Fruit fly (Drosophila melanogaster) whole organism, embryonic: ENCODE data around the gene dock.

ENCODE experiments used
- ATbp ChIP-seq: fragments of 200-800 bp; sonication (Bioruptor generic); optimal IDR thresholded peaks from 2 replicates; lab custom pipeline; 2017; ENCODE audit warnings: missing biosample characterization, mild to moderate bottlenecking, missing genetic modification characterization, missing genetic modification reagents
- Aef1 ChIP-seq: fragments of 200-800 bp; sonication (Bioruptor generic); IDR thresholded peaks from 3 replicates; pipeline ENCODE4 v1.3.6; 2022; ENCODE audit warnings: missing biosample characterization, missing genetic modification characterization
- Antp ChIP-seq: fragments of 200-800 bp; sonication (Bioruptor generic); optimal IDR thresholded peaks from 3 replicates; lab custom pipeline; 2016; ENCODE audit warnings: missing biosample characterization, missing genetic modification characterization
- Asciz ChIP-seq: fragments of 200-800 bp; sonication (Bioruptor generic); optimal IDR thresholded peaks from 2 replicates; lab custom pipeline; 2017; ENCODE audit warnings: missing biosample characterization, mild to moderate bottlenecking, missing genetic modification characterization, missing genetic modification reagents
- Atf3 ChIP-seq: fragments of 200-800 bp; sonication (Bioruptor generic); optimal IDR thresholded peaks from 3 replicates; lab custom pipeline; 2016; ENCODE audit warnings: missing biosample characterization, missing genetic modification characterization
- CG11247 ChIP-seq: fragments of 200-800 bp; sonication (Bioruptor generic); IDR thresholded peaks from 2 replicates; pipeline ENCODE4 v1.3.6; 2022; ENCODE audit warnings: missing biosample characterization, missing genetic modification characterization
- CG14050 ChIP-seq: fragments of 200-800 bp; sonication (Bioruptor generic); IDR thresholded peaks from 3 replicates; pipeline ENCODE4 v1.3.6; 2022; ENCODE audit warnings: missing biosample characterization, missing genetic modification characterization
- CG14667 ChIP-seq: fragments of 200-800 bp; sonication (Bioruptor generic); IDR thresholded peaks from 2 replicates; pipeline ENCODE4 v1.3.6; 2022; ENCODE audit warnings: missing biosample characterization, missing genetic modification characterization
- CG14710 ChIP-seq: fragments of 200-800 bp; sonication (Bioruptor generic); optimal IDR thresholded peaks from 3 replicates; lab custom pipeline; 2019; ENCODE audit warnings: missing biosample characterization, mild to moderate bottlenecking, missing genetic modification characterization, moderate library complexity
- CG15601 ChIP-seq: fragments of 200-800 bp; sonication (Bioruptor generic); optimal IDR thresholded peaks from 3 replicates; lab custom pipeline; 2019; ENCODE audit warnings: missing biosample characterization, mild to moderate bottlenecking, missing genetic modification characterization, moderate library complexity
- CG17802 ChIP-seq: fragments of 200-800 bp; sonication (Bioruptor generic); optimal IDR thresholded peaks from 2 replicates; lab custom pipeline; 2018; ENCODE audit warnings: missing biosample characterization, mild to moderate bottlenecking, missing genetic modification characterization, moderate library complexity
- CG2678 ChIP-seq: fragments of 200-800 bp; sonication (Bioruptor generic); optimal IDR thresholded peaks from 3 replicates; lab custom pipeline; 2019; ENCODE audit warnings: missing biosample characterization, mild to moderate bottlenecking, missing genetic modification characterization, moderate library complexity
- CG31365 ChIP-seq: fragments of 200-800 bp; sonication (Bioruptor generic); optimal IDR thresholded peaks from 2 replicates; lab custom pipeline; 2018; ENCODE audit warnings: missing biosample characterization, mild to moderate bottlenecking, missing genetic modification characterization
- CG31388 ChIP-seq: fragments of 200-800 bp; sonication (Bioruptor generic); optimal IDR thresholded peaks from 2 replicates; lab custom pipeline; 2016; ENCODE audit warnings: missing biosample characterization, missing genetic modification characterization
- CG4617 ChIP-seq: fragments of 200-800 bp; sonication (Bioruptor generic); optimal IDR thresholded peaks from 3 replicates; lab custom pipeline; 2016; ENCODE audit warnings: missing biosample characterization, missing genetic modification characterization, borderline replicate concordance
- CG4730 ChIP-seq: fragments of 200-800 bp; sonication (Bioruptor generic); IDR thresholded peaks from 2 replicates; pipeline ENCODE4 v1.3.6; 2022; ENCODE audit warnings: missing biosample characterization, missing genetic modification characterization
- CG5180 ChIP-seq: fragments of 200-800 bp; sonication (Bioruptor generic); optimal IDR thresholded peaks from 3 replicates; lab custom pipeline; 2017; ENCODE audit warnings: missing biosample characterization, missing genetic modification characterization, mild to moderate bottlenecking, moderate library complexity, missing genetic modification reagents
- CG6254 ChIP-seq: fragments of 200-800 bp; sonication (Bioruptor generic); optimal IDR thresholded peaks from 3 replicates; lab custom pipeline; 2017; ENCODE audit warnings: mild to moderate bottlenecking, missing biosample characterization, missing genetic modification reagents, missing genetic modification characterization
- CG8924 ChIP-seq: fragments of 200-800 bp; optimal IDR thresholded peaks from 3 replicates; lab custom pipeline; 2019; ENCODE audit warnings: missing biosample characterization, mild to moderate bottlenecking, missing genetic modification characterization, moderate library complexity
- Camta ChIP-seq: fragments of 200-800 bp; sonication (Bioruptor generic); optimal IDR thresholded peaks from 2 replicates; lab custom pipeline; 2016; ENCODE audit warnings: missing biosample characterization, missing genetic modification characterization
- D19B ChIP-seq: fragments of 200-800 bp; sonication (Bioruptor generic); optimal IDR thresholded peaks from 2 replicates; lab custom pipeline; 2017; ENCODE audit warnings: missing biosample characterization, mild to moderate bottlenecking, missing genetic modification characterization
- Ets65A ChIP-seq: fragments of 200-800 bp; sonication (Bioruptor generic); peaks from one replicate; lab custom pipeline; 2016; ENCODE audit warnings: missing biosample characterization, missing genetic modification characterization
- GATAe ChIP-seq: fragments of 200-800 bp; sonication (Bioruptor generic); conservative IDR thresholded peaks from 2 replicates; pipeline ENCODE4 v1.3.6; 2022; ENCODE audit warnings: missing biosample characterization, missing genetic modification characterization
- Gug ChIP-seq: fragments of 200-800 bp; sonication (Bioruptor generic); IDR thresholded peaks from 4 replicates; pipeline ENCODE4 v1.3.6; 2022; ENCODE audit warnings: missing biosample characterization, missing genetic modification characterization
- Hey ChIP-seq: fragments of 200-800 bp; sonication (Bioruptor generic); optimal IDR thresholded peaks from 3 replicates; lab custom pipeline; 2018; ENCODE audit warnings: missing biosample characterization, mild to moderate bottlenecking, missing genetic modification characterization
- Hr3 ChIP-seq: fragments of 200-800 bp; sonication (Bioruptor generic); optimal IDR thresholded peaks from 3 replicates; lab custom pipeline; 2016; ENCODE audit warnings: missing biosample characterization, missing genetic modification characterization
- Myb ChIP-seq: fragments of 200-800 bp; sonication (Bioruptor generic); optimal IDR thresholded peaks from 2 replicates; lab custom pipeline; 2016; ENCODE audit warnings: missing biosample characterization, missing genetic modification characterization
- NC2α ChIP-seq: fragments of 200-800 bp; sonication (Bioruptor generic); optimal IDR thresholded peaks from 2 replicates; lab custom pipeline; 2016; ENCODE audit warnings: missing biosample characterization, missing genetic modification characterization
- Nf-YA ChIP-seq: fragments of 200-800 bp; sonication (Bioruptor generic); IDR thresholded peaks from 2 replicates; pipeline ENCODE4 v1.3.6; 2022; ENCODE audit warnings: missing biosample characterization, missing genetic modification characterization
- Nf-YB ChIP-seq: fragments of 200-800 bp; sonication (Bioruptor generic); optimal IDR thresholded peaks from 3 replicates; lab custom pipeline; 2019; ENCODE audit warnings: missing biosample characterization, mild to moderate bottlenecking, missing genetic modification characterization, moderate library complexity
- Sox102F ChIP-seq: fragments of 200-800 bp; sonication (Bioruptor generic); optimal IDR thresholded peaks from 2 replicates; lab custom pipeline; 2018; ENCODE audit warnings: missing biosample characterization, mild to moderate bottlenecking, missing genetic modification characterization, moderate library complexity
- Usf ChIP-seq: fragments of 200-800 bp; sonication (Bioruptor generic); optimal IDR thresholded peaks from 2 replicates; lab custom pipeline; 2017; ENCODE audit warnings: missing genotype, missing biosample characterization, missing genetic modification characterization
- Xbp1 ChIP-seq: fragments of 200-800 bp; sonication (Bioruptor generic); optimal IDR thresholded peaks from 3 replicates; lab custom pipeline; 2016; ENCODE audit warnings: missing biosample characterization, mild to moderate bottlenecking, missing genetic modification characterization
- emc ChIP-seq: fragments of 200-800 bp; sonication (Bioruptor generic); optimal IDR thresholded peaks from 2 replicates; lab custom pipeline; 2016; ENCODE audit warnings: missing biosample characterization, missing genetic modification characterization
- ewg ChIP-seq: fragments of 200-800 bp; sonication (Bioruptor generic); optimal IDR thresholded peaks from 3 replicates; lab custom pipeline; 2017; ENCODE audit warnings: mild to moderate bottlenecking, missing biosample characterization, missing genetic modification reagents, missing genetic modification characterization
- gro ChIP-seq: fragments of 200-800 bp; sonication (Bioruptor generic); optimal IDR thresholded peaks from 2 replicates; lab custom pipeline; 2016; ENCODE audit warnings: missing biosample characterization, missing genetic modification characterization
- hth ChIP-seq: fragments of >200 bp; optimal IDR thresholded peaks from 2 replicates; lab custom pipeline; 2017; ENCODE audit warnings: inconsistent platforms
- kah ChIP-seq: fragments of 200-800 bp; sonication (Bioruptor generic); optimal IDR thresholded peaks from 2 replicates; lab custom pipeline; 2018; ENCODE audit warnings: missing biosample characterization, mild to moderate bottlenecking, missing genetic modification characterization
- kay ChIP-seq: fragments of 200-800 bp; sonication (Bioruptor generic); optimal IDR thresholded peaks from 2 replicates; lab custom pipeline; 2016; ENCODE audit warnings: missing biosample characterization, missing genetic modification characterization
- klu ChIP-seq: fragments of 200-800 bp; sonication (Bioruptor generic); IDR thresholded peaks from 2 replicates; pipeline ENCODE4 v1.3.6; 2022; ENCODE audit warnings: missing biosample characterization, missing genetic modification characterization
- odd ChIP-seq: fragments of 200-800 bp; sonication (Bioruptor generic); optimal IDR thresholded peaks from 2 replicates; lab custom pipeline; 2017; ENCODE audit warnings: missing biosample characterization, mild to moderate bottlenecking, missing genetic modification characterization
- pnt ChIP-seq: fragments of 200-800 bp; sonication (Bioruptor generic); optimal IDR thresholded peaks from 3 replicates; lab custom pipeline; 2016; ENCODE audit warnings: missing biosample characterization, missing genetic modification characterization
- row ChIP-seq: fragments of 200-800 bp; sonication (Bioruptor generic); IDR thresholded peaks from 3 replicates; pipeline ENCODE4 v1.3.6; 2022; ENCODE audit warnings: missing biosample characterization, missing genetic modification characterization
- run ChIP-seq: fragments of 200-800 bp; sonication (Bioruptor generic); optimal IDR thresholded peaks from 3 replicates; lab custom pipeline; 2018; ENCODE audit warnings: missing biosample characterization, mild to moderate bottlenecking, missing genetic modification characterization
- sc ChIP-seq, 3 experiments: fragments of >200 bp in 2 of 3; fragments of 200-800 bp in 1 of 3; sonication (Bioruptor generic) in 1 of 3; optimal IDR thresholded peaks; 2 replicates in 2 of 3; 3 replicates in 1 of 3; lab custom pipeline; 2017; ENCODE audit warnings: mild to moderate bottlenecking in 1 of 3, missing biosample characterization in 1 of 3, missing genetic modification characterization in 1 of 3, missing genetic modification reagents in 1 of 3
- seq ChIP-seq: fragments of 200-800 bp; sonication (Bioruptor generic); IDR thresholded peaks from 2 replicates; pipeline ENCODE4 v1.3.6; 2022; ENCODE audit warnings: missing biosample characterization, missing genetic modification characterization
- so ChIP-seq: fragments of 200-800 bp; sonication (Bioruptor generic); IDR thresholded peaks from 3 replicates; pipeline ENCODE4 v1.3.6; 2022; ENCODE audit warnings: missing biosample characterization, missing genetic modification characterization
- sr ChIP-seq: fragments of 200-800 bp; sonication (Bioruptor generic); IDR thresholded peaks from 3 replicates; pipeline ENCODE4 v1.3.6; 2022; ENCODE audit warnings: missing biosample characterization, missing genetic modification characterization
- toy ChIP-seq: fragments of 200-800 bp; sonication (Bioruptor generic); IDR thresholded peaks from 2 replicates; pipeline ENCODE4 v1.3.6; 2022; ENCODE audit warnings: missing biosample characterization, missing genetic modification characterization
- tup ChIP-seq: fragments of 200-800 bp; sonication (Bioruptor generic); optimal IDR thresholded peaks from 2 replicates; lab custom pipeline; 2016; ENCODE audit warnings: missing biosample characterization, mild to moderate bottlenecking, missing genetic modification characterization, moderate library complexity
- zen ChIP-seq: fragments of 200-800 bp; sonication (Bioruptor generic); optimal IDR thresholded peaks from 3 replicates; lab custom pipeline; 2018; ENCODE audit warnings: missing biosample characterization, mild to moderate bottlenecking, missing genetic modification characterization, moderate library complexity

The dock gene

DNA sequence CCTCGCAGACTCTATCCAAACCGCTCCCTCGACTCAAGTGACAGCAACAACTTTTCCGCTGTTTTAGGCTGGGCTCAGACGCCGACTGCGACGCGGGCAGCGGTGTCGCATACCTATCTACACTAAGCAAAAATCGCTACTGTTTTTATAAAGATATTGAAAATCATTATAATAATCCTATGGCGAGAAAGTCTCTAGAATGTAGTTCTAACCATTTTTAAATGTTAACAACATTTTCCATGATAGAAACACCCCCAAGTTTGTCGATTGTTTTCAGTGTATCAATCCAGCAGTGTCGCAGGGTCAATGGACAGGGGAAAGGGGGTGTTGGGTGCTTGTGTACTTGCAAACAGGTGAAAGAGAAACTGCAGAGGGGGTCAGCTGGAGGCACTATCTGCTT, 40.1 kb downstream of the dock start (continued):
- TF ChIP-seq tup (GFP tag; lab: Kevin White, UChicago) (peak; percentile 91), ewg (GFP tag; lab: Kevin White, UChicago) (peak; percentile 91), sc (optimal IDR thresholded peaks at IDR 0.05; lab: Kevin White, UChicago) (no peak), sc (GFP tag; optimal IDR thresholded peaks at IDR 0.05; lab: Kevin White, UChicago) (peak; percentile 90), gro (peak; percentile 96), seq (GFP tag; lab: Robert Waterston, UW) (peak; percentile 96), CG11247 (GFP tag; lab: Robert Waterston, UW) (peak; percentile 95), Camta (GFP tag; lab: Kevin White, UChicago) (peak; percentile 94), Nf-YB (GFP tag; lab: Kevin White, UChicago) (peak; percentile 84), Asciz (GFP tag; lab: Kevin White, UChicago) (peak; percentile 95), odd (GFP tag; lab: Kevin White, UChicago) (peak; percentile 93), kay (GFP tag; lab: Kevin White, UChicago) (peak; percentile 88), CG4617 (peak; percentile 92), ATbp (GFP tag; lab: Kevin White, UChicago) (peak; percentile 97), CG4730 (peak; percentile 91), CG15601 (tag; lab: Kevin White, UChicago) (peak; percentile 92), CG8924 (tag; lab: Kevin White, UChicago) (peak; percentile 97), Sox102F (peak; percentile 98), emc (peak; percentile 86), D19B (peak; percentile 78), CG14667 (GFP tag; lab: Robert Waterston, UW) (peak; percentile 91), Myb (GFP tag; lab: Kevin White, UChicago) (peak; percentile 80), Hey (tag; lab: Kevin White, UChicago) (peak; percentile 78), GATAe (GFP tag; lab: Robert Waterston, UW) (peak; percentile 56), Usf (GFP tag; lab: Kevin White, UChicago) (peak; percentile 87), Hr3 (GFP tag; lab: Kevin White, UChicago) (peak; percentile 95), CG2678 (tag; lab: Kevin White, UChicago) (peak; percentile 97), zen (tag; lab: Kevin White, UChicago) (peak; percentile 97), CG31388 (GFP tag; lab: Kevin White, UChicago) (peak; percentile 87), CG14710 (tag; lab: Kevin White, UChicago) (peak; percentile 93), Atf3 (GFP tag; lab: Kevin White, UChicago) (peak; percentile 87), Aef1 (peak; percentile 95), Gug (peak; percentile 92), run (tag; lab: Kevin White, UChicago) (peak; percentile 89), so (GFP tag; lab: Robert Waterston, UW) (peak; percentile 96), CG6254 (GFP tag; lab: Kevin White, UChicago) (peak; percentile 92), Antp (GFP tag; lab: Kevin White, UChicago) (peak; percentile 93), pnt (GFP tag; lab: Kevin White, UChicago) (peak; percentile 96), row (peak; percentile 95), hth (lab: Kevin White, UChicago) (no peak), Xbp1 (peak; percentile 97), CG17802 (peak; percentile 87), Ets65A (GFP tag; lab: Kevin White, UChicago) (peak; percentile 99), CG14050 (GFP tag; lab: Robert Waterston, UW) (peak; percentile 96), toy (GFP tag; lab: Robert Waterston, UW) (peak; percentile 88), CG5180 (GFP tag; lab: Kevin White, UChicago) (peak; percentile 87), kah (peak; percentile 91), sr (peak; percentile 88; the same call in 2 of the 3 replicates), CG31365 (tag; lab: Kevin White, UChicago) (peak; percentile 81), Nf-YA (GFP tag; lab: Robert Waterston, UW) (peak; percentile 92), NC2α (peak; percentile 86), klu (GFP tag; lab: Robert Waterston, UW) (peak; percentile 90)
